Worm (Caenorhabditis elegans) whole organism, young adult: ENCODE data around the gene H03A11.13.
A peak's percentile ranks its signal among the peaks of the same experiment; 100 is the strongest.

Experiments used
- B0261.1 ChIP-seq: sonication (generic microtip); optimal IDR thresholded peaks from 2 replicates; lab custom pipeline; 2016; ENCODE audit warnings: mild to moderate bottlenecking, missing genetic modification characterization, moderate library complexity, missing compliant biosample characterization
- C06A6.2 ChIP-seq: fragments of 200-800 bp; sonication (Bioruptor generic); conservative IDR thresholded peaks from 2 replicates; pipeline ENCODE4 v1.3.6; 2022; ENCODE audit warnings: missing genetic modification characterization, missing compliant biosample characterization
- F37B4.10 ChIP-seq: fragments of 200-800 bp; sonication (Bioruptor generic); IDR thresholded peaks from 2 replicates; pipeline ENCODE4 v1.3.6; 2022; ENCODE audit warnings: missing genetic modification characterization, missing compliant biosample characterization
- F39B2.1 ChIP-seq: fragments of 200-800 bp; sonication (Bioruptor generic); IDR thresholded peaks from 2 replicates; pipeline ENCODE4 v1.3.6; 2022; ENCODE audit warnings: missing genetic modification reagents, missing genetic modification characterization, missing compliant biosample characterization
- F57A8.1 ChIP-seq: fragments of 200-800 bp; sonication (Bioruptor generic); optimal IDR thresholded peaks from 2 replicates; lab custom pipeline; 2018; ENCODE audit warnings: mild to moderate bottlenecking, missing genetic modification characterization, moderate library complexity, missing compliant biosample characterization
- Y79H2A.3 ChIP-seq: fragments of 200-800 bp; sonication (Bioruptor generic); conservative IDR thresholded peaks from 2 replicates; pipeline ENCODE4 v1.3.6; 2022; ENCODE audit warnings: missing genetic modification reagents, missing genetic modification characterization, missing compliant biosample characterization
- ZK185.1 ChIP-seq: sonication (generic microtip); optimal IDR thresholded peaks from 2 replicates; lab custom pipeline; 2016; ENCODE audit warnings: mild to moderate bottlenecking, missing genetic modification characterization, missing compliant biosample characterization; ENCODE audit not compliant: poor library complexity, severe bottlenecking
- ama-1 ChIP-seq, 3 experiments: fragments of 150-350 bp in 1 of 3; sonication (generic microtip) in 2 of 3; optimal IDR thresholded peaks; 2 replicates each; lab custom pipeline; 2014 to 2018; ENCODE audit warnings: missing biosample characterization in 2 of 3, missing genetic modification characterization in 2 of 3, missing genetic modification reagents in 2 of 3
- attf-5 ChIP-seq: fragments of 200-800 bp; sonication (Bioruptor generic); optimal IDR thresholded peaks from 2 replicates; lab custom pipeline; 2018; ENCODE audit warnings: mild to moderate bottlenecking, missing genetic modification characterization, missing compliant biosample characterization
- ceh-40 ChIP-seq: fragments of 200-800 bp; sonication (Bioruptor generic); IDR thresholded peaks from 2 replicates; pipeline ENCODE4 v1.3.6; 2022; ENCODE audit warnings: missing genetic modification characterization, missing compliant biosample characterization
- ceh-58 ChIP-seq: fragments of 200-800 bp; sonication (Bioruptor generic); IDR thresholded peaks from 2 replicates; pipeline ENCODE4 v1.3.6; 2022; ENCODE audit warnings: missing genetic modification characterization, missing compliant biosample characterization
- dpff-1 ChIP-seq: sonication (generic microtip); optimal IDR thresholded peaks from 2 replicates; lab custom pipeline; 2017; ENCODE audit warnings: mild to moderate bottlenecking, missing genetic modification characterization, missing compliant biosample characterization
- gei-17 ChIP-seq: fragments of 200-800 bp; sonication (Bioruptor generic); optimal IDR thresholded peaks from 2 replicates; lab custom pipeline; 2018; ENCODE audit warnings: mild to moderate bottlenecking, missing genetic modification characterization, missing compliant biosample characterization
- him-1 ChIP-seq: sonication (generic microtip); optimal IDR thresholded peaks from 2 replicates; lab custom pipeline; 2016; ENCODE audit warnings: missing genotype, missing genetic modification reagents, missing genetic modification characterization, missing compliant biosample characterization
- hmg-1.2 ChIP-seq: fragments of 200-800 bp; sonication (Bioruptor generic); IDR thresholded peaks from 2 replicates; pipeline ENCODE4 v1.3.6; 2022; ENCODE audit warnings: missing genetic modification reagents, missing genetic modification characterization, missing compliant biosample characterization
- hsf-1 ChIP-seq: fragments of 200-800 bp; sonication (Bioruptor generic); IDR thresholded peaks from 2 replicates; pipeline ENCODE4 v1.3.6; 2022; ENCODE audit warnings: missing genetic modification reagents, missing genetic modification characterization, missing compliant biosample characterization
- lag-1 ChIP-seq: fragments of 200-800 bp; sonication (Bioruptor generic); IDR thresholded peaks from 2 replicates; pipeline ENCODE4 v1.3.6; 2022; ENCODE audit warnings: missing genetic modification reagents, missing genetic modification characterization, missing compliant biosample characterization
- let-526 ChIP-seq: fragments of 200-800 bp; sonication (Bioruptor generic); IDR thresholded peaks from 2 replicates; pipeline ENCODE4 v1.3.6; 2022; ENCODE audit warnings: missing genetic modification reagents, missing genetic modification characterization, missing compliant biosample characterization
- lin-26 ChIP-seq: fragments of 200-800 bp; sonication (Bioruptor generic); IDR thresholded peaks from 2 replicates; pipeline ENCODE4 v1.3.6; 2022; ENCODE audit warnings: missing genetic modification reagents, missing genetic modification characterization, missing compliant biosample characterization
- lsy-27 ChIP-seq: sonication (generic microtip); optimal IDR thresholded peaks from 2 replicates; lab custom pipeline; 2017; ENCODE audit warnings: missing genetic modification characterization, mild to moderate bottlenecking, missing compliant biosample characterization, antibody characterized with exemption, missing genotype, borderline replicate concordance; ENCODE audit not compliant: insufficient read depth
- madf-3 ChIP-seq: fragments of 200-800 bp; sonication (Bioruptor generic); IDR thresholded peaks from 2 replicates; pipeline ENCODE4 v1.3.6; 2022; ENCODE audit warnings: missing genetic modification reagents, missing genetic modification characterization, missing compliant biosample characterization
- nfya-2 ChIP-seq: fragments of 200-800 bp; sonication (Bioruptor generic); IDR thresholded peaks from 2 replicates; pipeline ENCODE4 v1.3.6; 2022; ENCODE audit warnings: missing genetic modification reagents, missing genetic modification characterization, missing compliant biosample characterization
- nfyb-1 ChIP-seq: fragments of 200-800 bp; sonication (Bioruptor generic); IDR thresholded peaks from 2 replicates; pipeline ENCODE4 v1.3.6; 2022; ENCODE audit warnings: missing genetic modification reagents, missing genetic modification characterization, missing compliant biosample characterization
- nhr-120 ChIP-seq: fragments of 200-800 bp; sonication (Bioruptor generic); IDR thresholded peaks from 2 replicates; pipeline ENCODE4 v1.3.6; 2022; ENCODE audit warnings: missing genetic modification characterization, missing compliant biosample characterization
- nhr-179 ChIP-seq: sonication (generic microtip); optimal IDR thresholded peaks from 2 replicates; lab custom pipeline; 2016; ENCODE audit warnings: mild to moderate bottlenecking, missing genetic modification characterization, missing compliant biosample characterization
- nhr-80 ChIP-seq: sonication (generic microtip); optimal IDR thresholded peaks from 2 replicates; lab custom pipeline; 2016; ENCODE audit warnings: missing genetic modification characterization, missing compliant biosample characterization
- pbrm-1 ChIP-seq: fragments of 200-800 bp; sonication (Bioruptor generic); IDR thresholded peaks from 2 replicates; pipeline ENCODE4 v1.3.6; 2022; ENCODE audit warnings: missing genetic modification reagents, missing genetic modification characterization, missing compliant biosample characterization
- pha-4 ChIP-seq: fragments of 150-350 bp; sonication (generic microtip); optimal IDR thresholded peaks from 2 replicates; lab custom pipeline; 2014; ENCODE audit warnings: missing biosample characterization, missing genetic modification reagents, missing genetic modification characterization
- rpc-1 ChIP-seq, 2 experiments: fragments of 150-350 bp in 1 of 2; sonication (generic microtip) in 1 of 2; optimal IDR thresholded peaks; 2 replicates each; lab custom pipeline; 2014 to 2018; ENCODE audit warnings: missing biosample characterization in 1 of 2, missing genetic modification characterization in 1 of 2, missing genetic modification reagents in 1 of 2, missing genotype in 1 of 2
- sea-2 ChIP-seq: fragments of 200-800 bp; sonication (Bioruptor generic); IDR thresholded peaks from 2 replicates; pipeline ENCODE4 v1.3.6; 2022; ENCODE audit warnings: missing genetic modification characterization, missing compliant biosample characterization
- sptf-2 ChIP-seq: fragments of 200-800 bp; sonication (Bioruptor generic); optimal IDR thresholded peaks from 2 replicates; lab custom pipeline; 2018; ENCODE audit warnings: mild to moderate bottlenecking, missing genetic modification characterization, missing compliant biosample characterization
- unc-62 ChIP-seq: fragments of 150-350 bp; optimal IDR thresholded peaks from 2 replicates; lab custom pipeline; 2014; ENCODE audit warnings: missing biosample characterization, missing genetic modification reagents, missing genetic modification characterization
- ztf-22 ChIP-seq: fragments of 200-800 bp; sonication (Bioruptor generic); optimal IDR thresholded peaks from 2 replicates; lab custom pipeline; 2018; ENCODE audit warnings: mild to moderate bottlenecking, missing genetic modification characterization, moderate library complexity, missing compliant biosample characterization
- ztf-25 ChIP-seq: fragments of 200-800 bp; sonication (Bioruptor generic); IDR thresholded peaks from 2 replicates; pipeline ENCODE4 v1.3.6; 2022; ENCODE audit warnings: missing genetic modification reagents, missing genetic modification characterization, missing compliant biosample characterization
- ztf-3 ChIP-seq: fragments of 200-800 bp; sonication (Bioruptor generic); optimal IDR thresholded peaks from 2 replicates; lab custom pipeline; 2018; ENCODE audit warnings: mild to moderate bottlenecking, missing genetic modification characterization, missing compliant biosample characterization
- ztf-6 ChIP-seq: fragments of 200-800 bp; sonication (Bioruptor generic); IDR thresholded peaks from 2 replicates; pipeline ENCODE4 v1.3.6; 2022; ENCODE audit warnings: missing genetic modification reagents, missing genetic modification characterization, missing compliant biosample characterization

Gene H03A11.13

DNA sequence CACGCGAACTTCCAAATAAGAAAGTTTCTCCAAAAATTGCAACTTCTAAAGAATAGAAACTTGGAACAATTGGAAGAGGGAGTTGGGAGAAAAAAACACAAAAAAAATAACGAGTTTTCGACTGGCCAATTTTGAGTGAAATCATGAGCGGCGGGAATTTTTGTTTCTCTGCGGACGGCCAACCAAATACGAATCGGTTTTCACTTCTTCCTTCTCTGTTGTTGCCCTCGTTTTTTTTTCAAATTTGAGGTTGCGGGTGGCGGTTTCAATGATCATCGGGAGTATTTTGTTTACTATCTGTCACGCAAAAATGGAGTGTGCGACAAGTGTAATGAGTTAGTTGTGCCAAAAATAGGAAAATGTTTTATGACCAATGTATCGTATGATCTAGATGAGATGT is 20.7 kb upstream of the H03A11.13 start:
- TF ChIP-seq ceh-58 (GFP tag; lab: Robert Waterston, UW) (no peak), sea-2 (GFP tag; lab: Robert Waterston, UW) (no peak), ztf-3 (GFP tag; lab: Kevin White, UChicago) (no peak), ama-1 (optimal IDR thresholded peaks at IDR 0.05; lab: Kevin White, UChicago) (no peak), ama-1 (GFP tag; optimal IDR thresholded peaks at IDR 0.05; lab: Kevin White, UChicago) (no peak)
- TF ChIP-seq, all 124 proteins: peak for 0

DNA sequence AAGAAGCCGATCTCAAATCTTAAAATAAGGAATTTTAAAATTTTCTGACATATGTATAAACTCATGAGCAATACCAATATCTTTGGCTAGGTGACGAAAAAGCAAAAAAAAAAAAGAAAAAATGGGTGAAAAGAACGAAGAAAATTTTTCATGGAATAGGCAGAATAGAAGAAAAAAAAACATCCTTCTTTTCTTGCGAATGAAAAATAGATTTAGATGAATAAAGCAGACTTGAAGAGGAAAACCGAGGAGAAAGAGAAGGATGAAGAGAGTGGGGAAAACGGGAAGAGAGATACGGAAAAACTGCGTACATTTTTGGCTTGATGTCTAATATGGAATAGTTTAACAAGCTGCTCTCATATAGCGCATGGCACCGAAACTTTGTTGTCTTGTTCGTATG is 18.8 kb upstream of the H03A11.13 start:
- TF ChIP-seq nhr-120 (GFP tag; lab: Robert Waterston, UW) (no peak), pha-4 (tag; lab: Kevin White, UChicago) (no peak), sea-2 (GFP tag; lab: Robert Waterston, UW) (no peak), Y79H2A.3 (GFP tag; lab: Robert Waterston, UW) (no peak), F37B4.10 (GFP tag; lab: Robert Waterston, UW) (no peak), madf-3 (GFP tag; lab: Robert Waterston, UW) (no peak), ZK185.1 (tag; lab: Kevin White, UChicago) (no peak), lsy-27 (tag; lab: Kevin White, UChicago) (no peak)

DNA sequence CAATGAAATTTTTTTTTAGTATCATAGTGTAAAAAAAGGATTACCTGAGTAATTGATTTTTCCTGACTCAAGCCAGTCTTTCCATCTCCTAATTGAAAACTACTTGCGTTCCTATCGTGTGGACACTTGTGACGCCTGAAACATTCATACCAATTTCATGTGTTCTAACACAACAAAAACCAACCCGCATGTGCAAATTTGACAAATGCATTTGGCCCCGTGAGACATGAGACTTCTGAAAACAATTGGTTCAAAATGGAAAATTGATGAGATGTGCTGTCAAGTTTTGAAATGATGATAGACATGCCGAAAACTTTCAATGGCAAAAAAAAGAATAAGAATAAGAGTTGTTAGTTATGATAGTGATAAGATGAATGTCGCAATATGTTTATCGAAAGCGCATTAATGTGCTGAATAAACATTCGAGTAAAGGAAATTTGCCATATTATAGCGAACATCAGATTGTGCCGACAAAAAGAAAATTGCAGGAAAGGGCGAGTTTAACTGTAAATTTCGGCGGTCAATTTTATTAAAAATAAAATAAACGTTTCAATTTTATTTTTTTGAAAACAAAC is 17.4 kb upstream of the H03A11.13 start, which contains the start of gene H03A11.2:
TSS of gene H03A11.2 (minus strand) at position 252 of the 575 bp plus-strand sequence.
- TF ChIP-seq nhr-80 (tag; lab: Kevin White, UChicago): peak; percentile 64
- no peak for TF ChIP-seq unc-62 (GFP tag; lab: Kevin White, UChicago)
- no peak for TF ChIP-seq attf-5
- no peak for TF ChIP-seq lin-26
- TF ChIP-seq sptf-2 (GFP tag; lab: Kevin White, UChicago): no peak

DNA sequence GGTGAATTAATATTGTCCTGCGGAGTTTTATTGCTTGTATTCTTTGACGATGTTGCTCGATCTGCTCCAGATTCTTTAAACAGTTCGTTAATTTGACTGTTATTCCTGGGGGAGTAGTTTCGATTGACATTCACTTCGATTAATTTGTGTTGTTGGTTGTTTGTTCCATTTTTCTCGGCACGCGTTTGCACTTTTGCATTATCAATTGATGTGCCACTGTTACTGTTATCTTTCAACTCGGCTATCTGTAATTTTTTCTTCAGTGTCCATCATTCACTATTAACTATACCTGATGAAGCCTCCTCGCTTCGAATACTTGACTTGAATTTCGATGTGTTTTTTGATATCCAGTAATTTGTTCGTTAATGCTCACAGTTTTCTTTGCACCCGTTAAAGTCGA is 16.1 kb upstream of the H03A11.13 start:
- no peak for TF ChIP-seq nfya-2 (GFP tag; lab: Robert Waterston, UW)
- no peak for TF ChIP-seq nhr-179 (tag; lab: Kevin White, UChicago)
- peak; percentile 68 for TF ChIP-seq nhr-80 (tag; lab: Kevin White, UChicago)
- TF ChIP-seq, all 124 proteins: peak for 1

DNA sequence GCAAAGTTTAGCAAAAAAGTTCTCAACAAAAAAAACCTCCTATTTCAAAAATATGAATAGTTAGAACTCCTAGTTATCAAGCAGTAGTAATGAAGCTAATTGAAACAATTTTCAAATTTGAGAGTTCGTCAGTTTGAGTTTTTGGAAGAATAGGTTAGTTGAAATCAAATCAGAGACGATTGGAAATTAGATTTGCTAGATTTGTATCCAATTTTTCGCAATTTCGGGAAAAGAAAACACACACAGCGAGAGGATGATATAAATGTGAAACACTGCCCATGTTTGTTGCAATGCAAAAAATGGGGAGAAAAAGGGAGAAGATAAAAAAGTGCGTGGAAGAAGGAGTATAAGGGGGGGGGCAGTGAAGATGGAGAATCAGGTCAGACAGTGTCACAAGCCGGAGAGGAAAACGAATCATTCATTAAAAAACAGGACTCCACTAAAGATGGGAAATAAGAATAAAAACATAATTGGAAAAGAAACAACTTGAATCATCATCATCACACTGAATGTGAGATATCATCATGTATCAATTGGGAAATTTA is 12.2 kb upstream of the H03A11.13 start:
- TF ChIP-seq him-1 (no peak), B0261.1 (no peak), dpff-1 (tag; lab: Kevin White, UChicago) (no peak), ztf-6 (GFP tag; lab: Robert Waterston, UW) (no peak), lag-1 (no peak), pbrm-1 (GFP tag; lab: Robert Waterston, UW) (no peak), F57A8.1 (GFP tag; lab: Kevin White, UChicago) (no peak), gei-17 (GFP tag; lab: Kevin White, UChicago) (no peak), ztf-25 (no peak), ceh-40 (GFP tag; lab: Robert Waterston, UW) (no peak), F39B2.1 (GFP tag; lab: Robert Waterston, UW) (no peak), ZK185.1 (tag; lab: Kevin White, UChicago) (no peak), hsf-1 (GFP tag; lab: Robert Waterston, UW) (no peak), ztf-22 (GFP tag; lab: Kevin White, UChicago) (no peak), C06A6.2 (GFP tag; lab: Robert Waterston, UW) (no peak), hmg-1.2 (no peak), nfyb-1 (no peak), rpc-1 (optimal IDR thresholded peaks at IDR 0.05; lab: Kevin White, UChicago) (no peak), rpc-1 (tag; optimal IDR thresholded peaks at IDR 0.05; lab: Kevin White, UChicago) (no peak), let-526 (GFP tag; lab: Robert Waterston, UW) (no peak)
